Worm (Caenorhabditis elegans): ENCODE measurements around the gene arrd-18.

The arrd-18 gene

ce11 chrV:3320432-3320831 is 8.5 kb upstream of the arrd-18 start, which contains the start of gene C17B7.14:
C17B7.14 (minus strand) TSS chrV:3320532.
- TF ChIP-seq unc-62 (GFP tag; optimal IDR thresholded peaks at IDR 0.05), result no peak

ce11 chrV:3320005-3320404 is 8.1 kb upstream of the arrd-18 start, which contains the start of gene F35F10.14:
F35F10.14 (minus strand) TSS chrV:3320105.
- TF ChIP-seq unc-62 (GFP tag; optimal IDR thresholded peaks at IDR 0.05), result no peak

ce11 chrV:3318975-3319374 is 7.1 kb upstream of the arrd-18 start, which contains the start of gene F35F10.13:
F35F10.13 (minus strand) TSS chrV:3319075.
- TF ChIP-seq unc-62 (GFP tag; optimal IDR thresholded peaks at IDR 0.05), result no peak

ce11 chrV:3316108-3316507 is 4.2 kb upstream of the arrd-18 start, which contains the start of gene F35F10.1:
F35F10.1 (plus strand) TSS chrV:3316307.
- TF ChIP-seq unc-62 (GFP tag; optimal IDR thresholded peaks at IDR 0.05), result no peak

- no peak for TF ChIP-seq unc-62 (GFP tag; optimal IDR thresholded peaks at IDR 0.05)
Observed at ce11 chrV:3315308-3315707, 3.4 kb upstream of the arrd-18 start, which contains the start of gene arrd-19. arrd-19 (minus strand) TSS chrV:3315516.

- TF ChIP-seq unc-62 (GFP tag; optimal IDR thresholded peaks at IDR 0.05), result no peak
Observed at ce11 chrV:3308169-3308568, 3.7 kb downstream of the arrd-18 start, which contains the start of gene srbc-3. srbc-3 (plus strand) TSS chrV:3308469.

- TF ChIP-seq unc-62 (GFP tag; optimal IDR thresholded peaks at IDR 0.05), result no peak
Observed at ce11 chrV:3301898-3302297, 10.0 kb downstream of the arrd-18 start, which contains the start of gene srbc-1. srbc-1 (minus strand) TSS chrV:3301998.

- no peak for TF ChIP-seq unc-62 (GFP tag; optimal IDR thresholded peaks at IDR 0.05)
Observed at ce11 chrV:3299437-3299836, 12.5 kb downstream of the arrd-18 start.

ce11 chrV:3297764-3298163 is 14.2 kb downstream of the arrd-18 start, which contains the start of gene srx-122:
srx-122 (minus strand) TSS chrV:3297864.
- no peak for TF ChIP-seq unc-62 (GFP tag; optimal IDR thresholded peaks at IDR 0.05)

ce11 chrV:3295368-3295767 is 16.5 kb downstream of the arrd-18 start:
- TF ChIP-seq unc-62 (GFP tag; optimal IDR thresholded peaks at IDR 0.05), result no peak

- no peak for TF ChIP-seq unc-62 (GFP tag; optimal IDR thresholded peaks at IDR 0.05)
Observed at ce11 chrV:3289267-3289666, 22.6 kb downstream of the arrd-18 start, which contains the start of gene F35F10.6. F35F10.6 (minus strand) TSS chrV:3289367.

- no peak for TF ChIP-seq unc-62 (GFP tag; optimal IDR thresholded peaks at IDR 0.05)
Observed at ce11 chrV:3288134-3288533, 23.8 kb downstream of the arrd-18 start.

- no peak for TF ChIP-seq unc-62 (GFP tag; optimal IDR thresholded peaks at IDR 0.05)
Observed at ce11 chrV:3287330-3287729, 24.6 kb downstream of the arrd-18 start, which contains the start of gene F35F10.7. F35F10.7 (minus strand) TSS chrV:3287430.

ce11 chrV:3284629-3285028 is 27.3 kb downstream of the arrd-18 start, which contains the start of gene F35F10.5:
F35F10.5 (plus strand) TSS chrV:3284929.
- no peak for TF ChIP-seq unc-62 (GFP tag; optimal IDR thresholded peaks at IDR 0.05)

- TF ChIP-seq unc-62 (GFP tag; optimal IDR thresholded peaks at IDR 0.05), result no peak
Observed at ce11 chrV:3282957-3283356, 29.0 kb downstream of the arrd-18 start, which contains the start of gene str-64. str-64 (plus strand) TSS chrV:3283257.

- no peak for TF ChIP-seq unc-62 (GFP tag; optimal IDR thresholded peaks at IDR 0.05)
Observed at ce11 chrV:3281523-3281922, 30.4 kb downstream of the arrd-18 start, which contains the start of gene T28A11.25. T28A11.25 (plus strand) TSS chrV:3281823.

ce11 chrV:3280009-3280408 is 31.9 kb downstream of the arrd-18 start, which contains the start of gene T28A11.2:
T28A11.2 (plus strand) TSS chrV:3280379.
- TF ChIP-seq unc-62 (GFP tag; optimal IDR thresholded peaks at IDR 0.05), result no peak

Data from whole organism, dauer.